Fruit fly (Drosophila melanogaster) whole organism, embryonic: Measurements from ENCODE around the gene CG10651.

Source experiments
- CG13123 ChIP-seq: fragments of 200-800 bp; sonication (Bioruptor generic); optimal IDR thresholded peaks from 2 replicates; lab custom pipeline; 2016; ENCODE audit warnings: missing biosample characterization, missing genetic modification characterization
- CG15479 ChIP-seq: fragments of 200-800 bp; sonication (Bioruptor generic); optimal IDR thresholded peaks from 3 replicates; lab custom pipeline; 2019; ENCODE audit warnings: missing biosample characterization, mild to moderate bottlenecking, missing genetic modification characterization, moderate library complexity
- CG2875 ChIP-seq: fragments of 200-800 bp; sonication (Bioruptor generic); optimal IDR thresholded peaks from 2 replicates; lab custom pipeline; 2017; ENCODE audit warnings: missing biosample characterization, mild to moderate bottlenecking, missing genetic modification characterization, missing genetic modification reagents
- Dll ChIP-seq: fragments of 200-800 bp; sonication (Bioruptor generic); IDR thresholded peaks from 4 replicates; pipeline ENCODE4 v1.3.6; 2022; ENCODE audit warnings: missing biosample characterization, missing genetic modification characterization; ENCODE audit not compliant: partially characterized antibody
- Fer3 ChIP-seq: fragments of 200-800 bp; sonication (Bioruptor generic); optimal IDR thresholded peaks from 2 replicates; lab custom pipeline; 2018; ENCODE audit warnings: missing biosample characterization, mild to moderate bottlenecking, missing genetic modification characterization, moderate library complexity
- Ssrp ChIP-seq: fragments of 200-800 bp; sonication (Bioruptor generic); optimal IDR thresholded peaks from 2 replicates; lab custom pipeline; 2018; ENCODE audit warnings: missing biosample characterization, mild to moderate bottlenecking, missing genetic modification characterization, moderate library complexity
- bab2 ChIP-seq: fragments of 200-800 bp; sonication (Bioruptor generic); optimal IDR thresholded peaks from 2 replicates; lab custom pipeline; 2016; ENCODE audit warnings: missing biosample characterization, missing genetic modification characterization
- chm ChIP-seq: fragments of 200-800 bp; sonication (Bioruptor generic); IDR thresholded peaks from 2 replicates; pipeline ENCODE4 v1.3.6; 2022; ENCODE audit warnings: missing biosample characterization, missing genetic modification characterization
- pan ChIP-seq, 4 experiments: fragments of >200 bp in 3 of 4; fragments of 200-800 bp in 1 of 4; sonication (Bioruptor generic) in 1 of 4; optimal IDR thresholded peaks in 3 of 4; IDR thresholded peaks in 1 of 4; 2 replicates each; pipeline versions ENCODE4 v1.3.6 to Lab custom; 2017 to 2022; ENCODE audit warnings: missing biosample characterization in 2 of 4, missing genetic modification characterization in 2 of 4, mixed read lengths in 1 of 4
- psq ChIP-seq: fragments of 200-800 bp; sonication (Bioruptor generic); optimal IDR thresholded peaks from 2 replicates; lab custom pipeline; 2017; ENCODE audit warnings: missing biosample characterization, missing genetic modification characterization
- schlank ChIP-seq: fragments of 200-800 bp; sonication (Bioruptor generic); optimal IDR thresholded peaks from 2 replicates; lab custom pipeline; 2018; ENCODE audit warnings: missing biosample characterization, mild to moderate bottlenecking, missing genetic modification characterization
- tin ChIP-seq: fragments of 200-800 bp; sonication (Bioruptor generic); optimal IDR thresholded peaks from 3 replicates; lab custom pipeline; 2016; ENCODE audit warnings: missing biosample characterization, missing genetic modification characterization

DNA sequence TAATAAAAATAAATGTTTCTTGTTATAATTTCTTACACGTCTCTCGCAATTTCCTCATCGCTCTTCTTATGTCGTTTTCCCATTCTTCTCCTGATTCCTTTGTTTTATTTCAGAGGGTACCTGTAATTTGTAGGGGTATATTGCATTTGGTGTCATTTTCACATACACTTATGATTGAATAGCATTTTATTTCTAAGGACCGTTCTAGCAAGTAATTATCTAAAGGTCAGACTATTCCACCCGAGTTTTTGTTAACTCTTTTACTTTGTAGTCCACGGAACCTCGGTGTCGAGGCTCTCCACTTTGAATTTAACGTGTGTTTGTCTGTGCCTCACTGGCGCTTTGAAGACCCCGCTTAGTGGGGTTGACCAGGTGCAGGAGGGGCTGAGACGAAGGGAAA is 11.5 kb upstream of the CG10651 start:
- TF ChIP-seq Fer3 (tag; lab: Kevin White, UChicago) (no peak), psq (GFP tag; lab: Kevin White, UChicago) (no peak), bab2 (GFP tag; lab: Kevin White, UChicago) (no peak), pan (optimal IDR thresholded peaks at IDR 0.05; lab: Kevin White, UChicago) (no peak), pan (GFP tag; optimal IDR thresholded peaks at IDR 0.05 in 1 of 2, IDR thresholded peaks at IDR 0.05 in 1 of 2) (no peak), CG2875 (no peak), CG15479 (no peak), Ssrp (tag; lab: Kevin White, UChicago) (no peak), tin (GFP tag; lab: Kevin White, UChicago) (no peak), schlank (tag; lab: Kevin White, UChicago) (no peak), CG13123 (GFP tag; lab: Kevin White, UChicago) (no peak), chm (GFP tag; lab: Robert Waterston, UW) (no peak), Dll (GFP tag; lab: Robert Waterston, UW) (no peak)
